Worm (Caenorhabditis elegans) whole organism, midembryonic: ENCODE measurements around the gene ttll-15.

ENCODE experiments used
- cog-1 ChIP-seq: sonication (generic microtip); optimal IDR thresholded peaks from 2 replicates; lab custom pipeline; 2016; ENCODE audit warnings: missing genetic modification characterization, missing compliant biosample characterization
- flt-1 ChIP-seq: fragments of 200-800 bp; sonication (Bioruptor generic); IDR thresholded peaks from 2 replicates; pipeline ENCODE4 v1.3.6; 2022; ENCODE audit warnings: missing genetic modification characterization, missing compliant biosample characterization

DNA sequence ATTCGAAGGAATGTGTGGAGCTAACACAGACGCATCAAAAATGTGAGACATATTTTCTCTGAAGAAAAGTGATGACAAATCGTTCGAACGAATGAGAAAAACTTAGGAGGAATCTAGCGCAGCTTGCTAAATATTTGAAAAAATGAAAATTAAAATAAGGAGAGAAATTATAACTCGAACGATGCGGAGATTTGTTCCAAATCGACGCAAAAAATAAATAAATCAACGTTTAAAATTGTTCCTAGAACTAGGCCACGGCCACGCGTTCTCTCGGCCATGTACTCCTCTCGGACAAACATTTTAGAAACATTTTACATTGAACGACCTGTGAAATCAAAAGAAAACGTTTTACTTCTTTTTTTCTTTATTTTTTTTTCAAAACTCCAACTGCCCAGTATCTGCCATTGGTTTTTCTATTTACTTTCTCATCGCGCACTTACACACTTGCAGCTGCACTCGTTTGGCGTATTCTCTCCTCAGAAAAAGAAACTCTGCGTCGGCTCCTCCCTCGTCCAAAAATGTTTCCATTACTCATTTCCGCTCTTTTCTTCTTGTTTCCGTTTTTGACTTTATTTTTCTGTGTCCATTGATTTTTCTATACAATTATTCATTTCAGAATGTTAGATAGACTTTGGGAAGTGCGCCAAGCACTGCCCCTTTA, 38.1 kb upstream of the ttll-15 start, which contains the start of the genes gna-1 and B0024.13:
- TF ChIP-seq flt-1 (GFP tag; lab: Robert Waterston, UW), result no peak
- TF ChIP-seq cog-1 (tag; lab: Kevin White, UChicago), result no peak
